Worm (Caenorhabditis elegans): Measurements from ENCODE around the gene F54D8.10.

F54D8.10 gene

ce11 chrIII:5137099-5137498 is 42.5 kb downstream of the F54D8.10 start:
- TF ChIP-seq ztf-29 (GFP tag; IDR thresholded peaks at IDR 0.05) (no peak), klf-2 (GFP tag; conservative IDR thresholded peaks at IDR 0.05) (no peak), cog-1 (tag; optimal IDR thresholded peaks at IDR 0.05) (no peak)

DNA sequence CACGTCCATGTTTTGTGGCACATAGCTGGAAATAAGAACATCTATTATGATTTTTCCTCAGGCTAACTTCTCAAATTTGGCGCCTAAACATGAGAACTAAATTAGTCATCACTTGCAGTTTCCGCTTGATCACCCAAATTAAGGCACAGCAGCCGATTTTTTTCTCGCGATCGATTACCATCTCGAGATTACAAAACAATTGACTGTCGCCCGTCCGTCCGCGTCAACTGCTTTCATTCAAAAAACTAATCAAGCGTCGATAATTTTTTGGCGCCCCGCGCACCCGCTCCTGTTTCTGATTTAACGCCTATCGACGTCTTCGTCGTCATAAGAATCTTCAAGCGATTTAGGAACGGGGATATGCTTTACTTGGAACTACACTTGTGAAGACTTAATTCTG is 43.1 kb downstream of the F54D8.10 start:
- TF ChIP-seq ztf-23 (GFP tag; IDR thresholded peaks at IDR 0.05): no peak
- TF ChIP-seq tab-1 (GFP tag; IDR thresholded peaks at IDR 0.05): no peak

ce11 chrIII:5138940-5139533 is 44.4 kb downstream of the F54D8.10 start:
- no peak for TF ChIP-seq T22C8.4 (GFP tag; IDR thresholded peaks at IDR 0.05)
- TF ChIP-seq med-1 (GFP tag; optimal IDR thresholded peaks at IDR 0.05; ENCODE audit: insufficient read depth): no peak
- no peak for TF ChIP-seq tab-1 (GFP tag; IDR thresholded peaks at IDR 0.05)
- TF ChIP-seq ztf-23 (GFP tag; IDR thresholded peaks at IDR 0.05): no peak
- TF ChIP-seq ztf-29 (GFP tag; IDR thresholded peaks at IDR 0.05): no peak
- TF ChIP-seq flt-1 (GFP tag; IDR thresholded peaks at IDR 0.05): no peak
- no peak for TF ChIP-seq cog-1 (tag; optimal IDR thresholded peaks at IDR 0.05)
- no peak for TF ChIP-seq ref-1 (GFP tag; conservative IDR thresholded peaks at IDR 0.05)
- TF ChIP-seq klf-2 (GFP tag; conservative IDR thresholded peaks at IDR 0.05): no peak

DNA sequence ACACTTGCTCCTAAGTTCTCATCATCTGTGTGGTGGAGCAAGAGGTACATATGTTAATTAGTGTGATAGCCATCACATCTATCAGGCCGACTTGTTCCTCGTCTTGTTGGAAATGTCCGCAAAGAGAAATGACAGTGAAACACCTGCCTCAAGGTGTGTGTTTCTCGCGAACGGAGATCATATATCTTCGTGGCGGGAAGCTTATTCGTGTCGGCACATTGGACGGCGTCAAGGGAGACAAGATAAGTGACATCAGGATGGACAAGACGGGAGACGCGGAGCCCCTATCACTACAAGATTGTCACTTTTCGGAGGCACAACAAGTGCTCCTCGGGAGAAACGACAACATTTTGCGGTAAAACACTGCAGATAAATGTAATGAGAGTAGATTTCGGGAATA is 45.2 kb downstream of the F54D8.10 start:
- no peak for TF ChIP-seq tab-1 (GFP tag; IDR thresholded peaks at IDR 0.05)
- no peak for TF ChIP-seq med-1 (GFP tag; optimal IDR thresholded peaks at IDR 0.05; ENCODE audit: insufficient read depth)
- TF ChIP-seq cog-1 (tag; optimal IDR thresholded peaks at IDR 0.05): no peak
- TF ChIP-seq ref-1 (GFP tag; conservative IDR thresholded peaks at IDR 0.05): 0 out of 2 replicates have a peak, but pooled peaks have one; percentile 17
- no peak for TF ChIP-seq klf-2 (GFP tag; conservative IDR thresholded peaks at IDR 0.05)
- TF ChIP-seq flt-1 (GFP tag; IDR thresholded peaks at IDR 0.05): no peak
- TF ChIP-seq T22C8.4 (GFP tag; IDR thresholded peaks at IDR 0.05): no peak

DNA sequence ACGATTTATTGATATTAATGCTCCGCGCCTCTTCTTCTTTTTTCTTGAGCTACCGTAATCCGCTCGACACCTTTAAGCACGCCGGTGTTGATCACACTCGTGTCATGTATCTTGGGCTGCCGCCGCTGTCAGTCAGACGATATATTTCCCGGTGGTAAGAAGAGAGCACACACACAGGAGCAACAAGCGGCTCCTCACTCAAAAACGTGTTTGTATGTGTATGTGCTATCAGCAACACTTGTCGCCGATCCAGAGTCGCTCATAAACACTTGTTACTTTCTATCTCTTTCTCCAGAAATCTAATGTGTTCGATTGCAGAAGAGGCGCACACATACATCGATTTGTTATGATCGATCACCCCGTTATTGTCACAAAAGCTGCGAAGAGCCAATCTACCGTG is 46.0 kb downstream of the F54D8.10 start:
- TF ChIP-seq T22C8.4 (GFP tag; IDR thresholded peaks at IDR 0.05): 0 out of 2 replicates have a peak, but pooled peaks have one; percentile 21
- no peak for TF ChIP-seq cog-1 (tag; optimal IDR thresholded peaks at IDR 0.05)

DNA sequence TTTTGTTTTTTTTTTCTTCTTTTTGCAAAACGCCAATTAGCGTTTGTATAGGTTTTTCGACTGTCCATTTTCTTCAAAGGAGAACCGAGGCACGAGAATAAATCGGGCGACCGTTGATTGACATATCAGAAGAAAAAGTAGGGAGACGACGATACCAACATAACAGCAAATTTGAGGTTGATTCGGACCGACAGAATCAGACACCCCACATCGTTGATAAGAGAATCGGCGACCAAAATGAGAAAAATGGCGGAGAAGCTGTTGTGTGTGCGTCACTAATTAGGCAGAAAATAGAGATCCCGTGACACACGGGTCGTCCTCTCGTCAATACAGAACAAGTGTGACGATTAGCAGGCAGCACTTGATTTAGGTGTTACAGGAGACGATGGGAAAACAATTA is 47.3 kb downstream of the F54D8.10 start:
- TF ChIP-seq cog-1 (tag; optimal IDR thresholded peaks at IDR 0.05): no peak
- TF ChIP-seq flt-1 (GFP tag; IDR thresholded peaks at IDR 0.05): no peak
- no peak for TF ChIP-seq ztf-23 (GFP tag; IDR thresholded peaks at IDR 0.05)
- no peak for TF ChIP-seq T22C8.4 (GFP tag; IDR thresholded peaks at IDR 0.05)
- TF ChIP-seq ref-1 (GFP tag; conservative IDR thresholded peaks at IDR 0.05): no peak
- TF ChIP-seq ztf-29 (GFP tag; IDR thresholded peaks at IDR 0.05): no peak

- no peak for TF ChIP-seq med-1 (GFP tag; optimal IDR thresholded peaks at IDR 0.05; ENCODE audit: insufficient read depth)
- no peak for TF ChIP-seq tab-1 (GFP tag; IDR thresholded peaks at IDR 0.05)
- TF ChIP-seq ref-1 (GFP tag; conservative IDR thresholded peaks at IDR 0.05): no peak
- no peak for TF ChIP-seq ztf-29 (GFP tag; IDR thresholded peaks at IDR 0.05)
- TF ChIP-seq cog-1 (tag; optimal IDR thresholded peaks at IDR 0.05): no peak
- no peak for TF ChIP-seq klf-2 (GFP tag; conservative IDR thresholded peaks at IDR 0.05)
- no peak for TF ChIP-seq T22C8.4 (GFP tag; IDR thresholded peaks at IDR 0.05)
- no peak for TF ChIP-seq flt-1 (GFP tag; IDR thresholded peaks at IDR 0.05)
- TF ChIP-seq ztf-23 (GFP tag; IDR thresholded peaks at IDR 0.05): no peak
Observed at ce11 chrIII:5143520-5143919, 48.9 kb downstream of the F54D8.10 start.

- no peak for TF ChIP-seq klf-2 (GFP tag; conservative IDR thresholded peaks at IDR 0.05)
- no peak for TF ChIP-seq ref-1 (GFP tag; conservative IDR thresholded peaks at IDR 0.05)
- no peak for TF ChIP-seq flt-1 (GFP tag; IDR thresholded peaks at IDR 0.05)
- no peak for TF ChIP-seq T22C8.4 (GFP tag; IDR thresholded peaks at IDR 0.05)
- no peak for TF ChIP-seq med-1 (GFP tag; optimal IDR thresholded peaks at IDR 0.05; ENCODE audit: insufficient read depth)
- TF ChIP-seq ztf-29 (GFP tag; IDR thresholded peaks at IDR 0.05): no peak
- no peak for TF ChIP-seq tab-1 (GFP tag; IDR thresholded peaks at IDR 0.05)
Observed at ce11 chrIII:5144169-5144568, 49.6 kb downstream of the F54D8.10 start.

Measured in whole organism, midembryonic.